Worm (Caenorhabditis elegans) whole organism, late embryonic: ENCODE measurements around the gene gst-6.

ENCODE experiments used
- C08G9.2 ChIP-seq: sonication (generic microtip); optimal IDR thresholded peaks from 2 replicates; lab custom pipeline; 2016; ENCODE audit warnings: mild to moderate bottlenecking, missing genetic modification characterization, moderate library complexity, missing compliant biosample characterization
- F13H6.1 ChIP-seq: sonication (generic microtip); optimal IDR thresholded peaks from 2 replicates; lab custom pipeline; 2016; ENCODE audit warnings: missing genetic modification characterization, missing compliant biosample characterization
- K02D7.2 ChIP-seq: sonication (generic microtip); optimal IDR thresholded peaks from 2 replicates; lab custom pipeline; 2017; ENCODE audit warnings: mild to moderate bottlenecking, missing genetic modification characterization, missing compliant biosample characterization
- K09A11.1 ChIP-seq: sonication (generic microtip); optimal IDR thresholded peaks from 2 replicates; lab custom pipeline; 2017; ENCODE audit warnings: antibody characterized with exemption, mild to moderate bottlenecking, missing genetic modification characterization, missing compliant biosample characterization; ENCODE audit not compliant: insufficient read depth
- Y22D7AL.16 ChIP-seq: sonication (generic microtip); optimal IDR thresholded peaks from 2 replicates; lab custom pipeline; 2016; ENCODE audit warnings: missing genetic modification characterization, missing compliant biosample characterization
- ceh-19 ChIP-seq: fragments of 200-800 bp; sonication (Bioruptor generic); optimal IDR thresholded peaks from 2 replicates; lab custom pipeline; 2018; ENCODE audit warnings: mild to moderate bottlenecking, missing genetic modification characterization, missing compliant biosample characterization
- ceh-2 ChIP-seq: sonication (generic microtip); optimal IDR thresholded peaks from 2 replicates; lab custom pipeline; 2016; ENCODE audit warnings: missing genotype, missing genetic modification characterization, missing compliant biosample characterization
- ceh-22 ChIP-seq: sonication (generic microtip); optimal IDR thresholded peaks from 2 replicates; lab custom pipeline; 2017; ENCODE audit warnings: missing biosample characterization, missing genetic modification characterization
- ceh-24 ChIP-seq: sonication (generic microtip); optimal IDR thresholded peaks from 2 replicates; lab custom pipeline; 2016; ENCODE audit warnings: mild to moderate bottlenecking, missing genetic modification characterization, missing compliant biosample characterization
- ceh-34 ChIP-seq: sonication (generic microtip); optimal IDR thresholded peaks from 2 replicates; lab custom pipeline; 2016; ENCODE audit warnings: mild to moderate bottlenecking, missing genetic modification characterization, missing compliant biosample characterization
- ceh-45 ChIP-seq: fragments of 200-800 bp; sonication (Bioruptor generic); IDR thresholded peaks from 2 replicates; pipeline ENCODE4 v1.3.6; 2022; ENCODE audit warnings: missing genetic modification reagents, missing genetic modification characterization, missing compliant biosample characterization
- ceh-6 ChIP-seq: fragments of 200-800 bp; sonication (Bioruptor generic); optimal IDR thresholded peaks from 2 replicates; lab custom pipeline; 2018; ENCODE audit warnings: mild to moderate bottlenecking, missing genetic modification characterization, missing compliant biosample characterization
- ceh-9 ChIP-seq: sonication (generic microtip); optimal IDR thresholded peaks from 2 replicates; lab custom pipeline; 2016; ENCODE audit warnings: mild to moderate bottlenecking, missing genetic modification characterization, inconsistent platforms, missing compliant biosample characterization
- che-1 ChIP-seq: sonication (generic microtip); optimal IDR thresholded peaks from 2 replicates; lab custom pipeline; 2016; ENCODE audit warnings: mild to moderate bottlenecking, missing genetic modification characterization, missing compliant biosample characterization
- dve-1 ChIP-seq: sonication (generic microtip); optimal IDR thresholded peaks from 2 replicates; lab custom pipeline; 2017; ENCODE audit warnings: antibody characterized with exemption, mild to moderate bottlenecking, missing genetic modification characterization, missing compliant biosample characterization
- elt-2 ChIP-seq: sonication (generic microtip); optimal IDR thresholded peaks from 2 replicates; lab custom pipeline; 2016; ENCODE audit warnings: missing genetic modification reagents, missing genetic modification characterization, missing compliant biosample characterization
- elt-4 ChIP-seq: sonication (generic microtip); optimal IDR thresholded peaks from 2 replicates; lab custom pipeline; 2016; ENCODE audit warnings: missing genetic modification characterization, missing compliant biosample characterization
- fax-1 ChIP-seq: sonication (generic microtip); optimal IDR thresholded peaks from 2 replicates; lab custom pipeline; 2016; ENCODE audit warnings: missing genotype, missing genetic modification characterization, missing compliant biosample characterization
- fkh-10 ChIP-seq: fragments of 150-350 bp; optimal IDR thresholded peaks from 2 replicates; lab custom pipeline; 2014; ENCODE audit warnings: missing biosample characterization, missing genetic modification reagents, missing genetic modification characterization
- gmeb-2 ChIP-seq: sonication (generic microtip); optimal IDR thresholded peaks from 2 replicates; lab custom pipeline; 2016; ENCODE audit warnings: missing genetic modification characterization, inconsistent platforms, missing compliant biosample characterization
- hlh-13 ChIP-seq: fragments of 200-800 bp; sonication (Bioruptor generic); optimal IDR thresholded peaks from 2 replicates; lab custom pipeline; 2018; ENCODE audit warnings: mild to moderate bottlenecking, missing genetic modification characterization, missing compliant biosample characterization
- hlh-30 ChIP-seq: sonication (generic microtip); optimal IDR thresholded peaks from 2 replicates; lab custom pipeline; 2017; ENCODE audit warnings: antibody characterized with exemption, missing genetic modification characterization, missing compliant biosample characterization; ENCODE audit not compliant: insufficient read depth
- hlh-6 ChIP-seq: sonication (generic microtip); optimal IDR thresholded peaks from 2 replicates; lab custom pipeline; 2016; ENCODE audit warnings: missing genotype, missing genetic modification characterization, missing compliant biosample characterization
- hlh-8 ChIP-seq: sonication (generic microtip); optimal IDR thresholded peaks from 2 replicates; lab custom pipeline; 2016; ENCODE audit warnings: missing genotype, missing genetic modification characterization, missing compliant biosample characterization
- lim-6 ChIP-seq: sonication (generic microtip); optimal IDR thresholded peaks from 2 replicates; lab custom pipeline; 2016; ENCODE audit warnings: missing genetic modification characterization, missing compliant biosample characterization
- mec-3 ChIP-seq: sonication (generic microtip); optimal IDR thresholded peaks from 2 replicates; lab custom pipeline; 2016; ENCODE audit warnings: borderline replicate concordance, missing genetic modification characterization, missing compliant biosample characterization
- nhr-11 ChIP-seq: fragments of 150-350 bp; optimal IDR thresholded peaks from 2 replicates; lab custom pipeline; 2014; ENCODE audit warnings: missing biosample characterization, missing genetic modification characterization
- odd-2 ChIP-seq: sonication (generic microtip); optimal IDR thresholded peaks from 2 replicates; lab custom pipeline; 2017; ENCODE audit warnings: antibody characterized with exemption, mild to moderate bottlenecking, missing genetic modification characterization, missing compliant biosample characterization
- pat-9 ChIP-seq: fragments of 200-800 bp; sonication (Bioruptor generic); optimal IDR thresholded peaks from 2 replicates; lab custom pipeline; 2018; ENCODE audit warnings: mild to moderate bottlenecking, missing genetic modification characterization, moderate library complexity, missing compliant biosample characterization
- pha-2 ChIP-seq: sonication (generic microtip); optimal IDR thresholded peaks from 2 replicates; lab custom pipeline; 2017; ENCODE audit warnings: mild to moderate bottlenecking, missing genetic modification characterization, missing compliant biosample characterization
- pqm-1 ChIP-seq: sonication (generic microtip); optimal IDR thresholded peaks from 2 replicates; lab custom pipeline; 2016; ENCODE audit warnings: missing genetic modification characterization, missing compliant biosample characterization
- sox-4 ChIP-seq: sonication (generic microtip); optimal IDR thresholded peaks from 2 replicates; lab custom pipeline; 2017; ENCODE audit warnings: mild to moderate bottlenecking, missing genetic modification characterization, inconsistent platforms, missing compliant biosample characterization
- syd-9 ChIP-seq: sonication (generic microtip); optimal IDR thresholded peaks from 2 replicates; lab custom pipeline; 2016; ENCODE audit warnings: mild to moderate bottlenecking, missing genetic modification characterization, moderate library complexity, missing compliant biosample characterization
- tbx-7 ChIP-seq: sonication (generic microtip); optimal IDR thresholded peaks from 2 replicates; lab custom pipeline; 2016; ENCODE audit warnings: missing genotype, missing genetic modification characterization, missing compliant biosample characterization
- ttx-3 ChIP-seq: sonication (generic microtip); optimal IDR thresholded peaks from 2 replicates; lab custom pipeline; 2016; ENCODE audit warnings: missing genetic modification reagents, missing genetic modification characterization, missing compliant biosample characterization
- unc-55 ChIP-seq: sonication (generic microtip); optimal IDR thresholded peaks from 2 replicates; lab custom pipeline; 2017; ENCODE audit warnings: missing biosample characterization, missing genetic modification reagents, missing genetic modification characterization
- zip-5 ChIP-seq: sonication (generic microtip); optimal IDR thresholded peaks from 2 replicates; lab custom pipeline; 2016; ENCODE audit warnings: missing genetic modification characterization, missing compliant biosample characterization

gst-6 gene

DNA sequence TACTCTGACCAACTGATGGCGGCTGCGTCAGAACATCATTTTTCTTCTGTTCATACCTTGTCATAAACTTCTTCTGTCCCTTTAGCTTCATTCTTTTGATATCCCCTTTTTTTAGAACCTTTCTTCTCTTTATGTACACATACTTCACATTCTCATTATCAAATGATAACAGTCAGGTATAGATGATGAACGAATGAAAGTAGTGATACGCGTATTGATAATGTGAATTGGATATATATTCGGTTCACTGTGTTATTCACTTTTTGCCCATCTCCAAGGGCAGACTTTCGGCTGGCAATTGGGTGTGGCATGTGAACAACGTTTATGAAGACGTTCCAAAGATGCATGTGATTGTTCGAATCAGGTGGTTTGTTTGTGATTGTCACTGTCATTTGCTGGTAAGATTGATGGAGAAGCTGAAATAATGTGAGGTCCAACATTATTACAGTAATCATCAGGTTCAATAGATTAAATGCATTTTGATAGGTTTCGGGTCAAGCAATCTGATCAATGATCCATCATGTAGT is 5.3 kb upstream of the gst-6 start, which contains the start of gene F11G11.15:
Gene F11G11.15, plus strand, starts transcription at position 511 of the 527 bp plus-strand sequence.
- TF ChIP-seq syd-9: no peak
- no peak for TF ChIP-seq pqm-1 (tag; lab: Kevin White, UChicago)
- no peak for TF ChIP-seq tbx-7 (tag; lab: Kevin White, UChicago)
- no peak for TF ChIP-seq fax-1
- TF ChIP-seq ceh-22 (tag; lab: Kevin White, UChicago): no peak
- TF ChIP-seq gmeb-2: no peak
- no peak for TF ChIP-seq ceh-2 (tag; lab: Kevin White, UChicago)
- no peak for TF ChIP-seq pat-9
- TF ChIP-seq zip-5: no peak
- TF ChIP-seq odd-2 (tag; lab: Kevin White, UChicago): no peak
- no peak for TF ChIP-seq ceh-45 (GFP tag; lab: Robert Waterston, UW)
- no peak for TF ChIP-seq K09A11.1
- TF ChIP-seq, all 69 proteins: peak for 0

DNA sequence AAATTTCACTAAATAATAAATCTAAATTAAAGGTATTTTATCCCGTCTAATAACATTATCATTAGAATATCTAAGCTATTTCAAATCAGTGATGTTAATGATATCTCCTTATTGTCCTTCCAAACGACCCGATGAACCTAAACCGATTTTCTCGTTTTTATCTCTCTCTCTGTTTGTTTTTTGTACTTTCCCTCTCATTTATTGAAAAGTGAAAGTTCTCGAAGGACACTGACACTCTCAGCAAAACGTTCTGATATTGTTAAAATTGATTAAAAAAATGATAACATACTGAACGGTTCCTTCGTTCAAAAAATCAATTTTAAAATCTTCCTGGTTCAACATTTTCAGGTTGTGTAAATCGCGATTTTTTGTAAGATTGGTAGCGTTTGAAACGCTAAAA is 3.6 kb upstream of the gst-6 start, which contains the start of gene F11G11.13:
Gene F11G11.13, minus strand, starts transcription at position 89 of the 400 bp plus-strand sequence.
- TF ChIP-seq mec-3 (tag; lab: Kevin White, UChicago) (no peak), dve-1 (tag; lab: Kevin White, UChicago) (no peak), ceh-34 (tag; lab: Kevin White, UChicago) (no peak), K02D7.2 (tag; lab: Kevin White, UChicago) (no peak), hlh-13 (GFP tag; lab: Kevin White, UChicago) (no peak), ceh-6 (no peak), syd-9 (no peak), nhr-11 (tag; lab: Kevin White, UChicago) (no peak), hlh-6 (tag; lab: Kevin White, UChicago) (no peak)

- TF ChIP-seq elt-2 (tag; lab: Kevin White, UChicago): peak; percentile 59
- TF ChIP-seq hlh-6 (tag; lab: Kevin White, UChicago): no peak
Measured at ce11 chrII:4881727-4882126, 2.0 kb downstream of the gst-6 start, which contains the start of gene gst-7. gst-7 (plus strand) TSS chrII:4882062.

- TF ChIP-seq fkh-10 (no peak), ceh-2 (tag; lab: Kevin White, UChicago) (no peak), ceh-6 (no peak), tbx-7 (tag; lab: Kevin White, UChicago) (no peak)
Measured at ce11 chrII:4882498-4882897, 2.8 kb downstream of the gst-6 start.

- TF ChIP-seq dve-1 (tag; lab: Kevin White, UChicago) (no peak), mec-3 (tag; lab: Kevin White, UChicago) (no peak), sox-4 (tag; lab: Kevin White, UChicago) (no peak), Y22D7AL.16 (tag; lab: Kevin White, UChicago) (no peak), nhr-11 (tag; lab: Kevin White, UChicago) (no peak)
Measured at ce11 chrII:4883412-4883811, 3.7 kb downstream of the gst-6 start, which contains the start of gene gst-8. gst-8 (plus strand) TSS chrII:4883712.

ce11 chrII:4884403-4884802 is 4.7 kb downstream of the gst-6 start:
- no peak for TF ChIP-seq ceh-24 (tag; lab: Kevin White, UChicago)
- TF ChIP-seq che-1 (tag; lab: Kevin White, UChicago): no peak
- no peak for TF ChIP-seq hlh-8 (tag; lab: Kevin White, UChicago)
- TF ChIP-seq sox-4 (tag; lab: Kevin White, UChicago): no peak
- TF ChIP-seq elt-4 (tag; lab: Kevin White, UChicago): no peak
- no peak for TF ChIP-seq pha-2 (tag; lab: Kevin White, UChicago)
- TF ChIP-seq ttx-3 (tag; lab: Kevin White, UChicago): no peak
- TF ChIP-seq pat-9: no peak
- no peak for TF ChIP-seq hlh-30 (tag; lab: Kevin White, UChicago)
- no peak for TF ChIP-seq ceh-9 (tag; lab: Kevin White, UChicago)
- TF ChIP-seq lim-6 (tag; lab: Kevin White, UChicago): no peak
- TF ChIP-seq C08G9.2 (tag; lab: Kevin White, UChicago): no peak
- TF ChIP-seq K02D7.2 (tag; lab: Kevin White, UChicago): no peak
- no peak for TF ChIP-seq F13H6.1
- TF ChIP-seq unc-55 (GFP tag; lab: Kevin White, UChicago): no peak
- no peak for TF ChIP-seq ceh-19
